Worm (Caenorhabditis elegans) whole organism, early embryonic: Measurements from ENCODE around the gene affl-1.

ENCODE experiments used
- ama-1 ChIP-seq: fragments of 150-350 bp; optimal IDR thresholded peaks from 2 replicates; lab custom pipeline; 2014
- ceh-13 ChIP-seq: fragments of 200-800 bp; sonication (Bioruptor generic); optimal IDR thresholded peaks from 2 replicates; lab custom pipeline; 2018; ENCODE audit warnings: mild to moderate bottlenecking, missing genetic modification characterization, missing compliant biosample characterization
- flt-1 ChIP-seq: fragments of 200-800 bp; sonication (Bioruptor generic); IDR thresholded peaks from 2 replicates; pipeline ENCODE4 v1.3.6; 2022; ENCODE audit warnings: missing genetic modification characterization, missing compliant biosample characterization
- hmbx-1 ChIP-seq: sonication (generic microtip); optimal IDR thresholded peaks from 2 replicates; lab custom pipeline; 2016; ENCODE audit warnings: mild to moderate bottlenecking, missing genetic modification characterization, missing compliant biosample characterization
- hmg-4 ChIP-seq: fragments of 200-800 bp; sonication (Bioruptor generic); optimal IDR thresholded peaks from 2 replicates; lab custom pipeline; 2018; ENCODE audit warnings: mild to moderate bottlenecking, missing genetic modification characterization, missing compliant biosample characterization
- hnd-1 ChIP-seq: sonication (generic microtip); optimal IDR thresholded peaks from 2 replicates; lab custom pipeline; 2016; ENCODE audit warnings: missing genetic modification characterization, missing compliant biosample characterization
- scrt-1 ChIP-seq: fragments of 200-800 bp; sonication (Bioruptor generic); IDR thresholded peaks from 2 replicates; pipeline ENCODE4 v1.3.6; 2022; ENCODE audit warnings: missing genetic modification characterization, missing compliant biosample characterization
- sea-1 ChIP-seq: fragments of 200-800 bp; sonication (Bioruptor generic); conservative IDR thresholded peaks from 2 replicates; pipeline ENCODE4 v1.3.6; 2022; ENCODE audit warnings: missing genetic modification characterization, missing compliant biosample characterization

ce11 chrIII:486077-486597 lies 46.1 kb downstream of the affl-1 start, which contains the start of gene nlp-32:
- TF ChIP-seq sea-1 (GFP tag; lab: Robert Waterston, UW) = no peak
- no peak for TF ChIP-seq flt-1
- TF ChIP-seq hmbx-1 = no peak
- no peak for TF ChIP-seq hnd-1
- TF ChIP-seq ama-1 (lab: Kevin White, UChicago) = no peak
- TF ChIP-seq scrt-1 (GFP tag; lab: Robert Waterston, UW) = no peak
- no peak for TF ChIP-seq hmg-4 (GFP tag; lab: Kevin White, UChicago)
- TF ChIP-seq ceh-13 (GFP tag; lab: Kevin White, UChicago) = no peak
